Fruit fly (Drosophila melanogaster) whole organism: ENCODE measurements around the gene CG7724.

Source experiments
- CG8478 ChIP-seq: fragments of >200 bp; optimal IDR thresholded peaks from 2 replicates; lab custom pipeline; 2018; ENCODE audit warnings: inconsistent platforms
- Dll ChIP-seq: fragments of >200 bp; optimal IDR thresholded peaks from 2 replicates; lab custom pipeline; 2017
- EcR ChIP-seq, 2 experiments: fragments of >200 bp; optimal IDR thresholded peaks; 2 replicates each; lab custom pipeline; 2017; ENCODE audit warnings: missing biosample characterization in 2 of 2, missing genetic modification characterization in 2 of 2, missing genetic modification reagents in 2 of 2
- pan ChIP-seq: fragments of >200 bp; optimal IDR thresholded peaks from 2 replicates; lab custom pipeline; 2017
- psq ChIP-seq: fragments of >200 bp; optimal IDR thresholded peaks from 2 replicates; lab custom pipeline; 2017
- usp ChIP-seq: fragments of >200 bp; optimal IDR thresholded peaks from 2 replicates; lab custom pipeline; 2017; ENCODE audit warnings: missing biosample characterization, missing genetic modification characterization, mixed read lengths

DNA sequence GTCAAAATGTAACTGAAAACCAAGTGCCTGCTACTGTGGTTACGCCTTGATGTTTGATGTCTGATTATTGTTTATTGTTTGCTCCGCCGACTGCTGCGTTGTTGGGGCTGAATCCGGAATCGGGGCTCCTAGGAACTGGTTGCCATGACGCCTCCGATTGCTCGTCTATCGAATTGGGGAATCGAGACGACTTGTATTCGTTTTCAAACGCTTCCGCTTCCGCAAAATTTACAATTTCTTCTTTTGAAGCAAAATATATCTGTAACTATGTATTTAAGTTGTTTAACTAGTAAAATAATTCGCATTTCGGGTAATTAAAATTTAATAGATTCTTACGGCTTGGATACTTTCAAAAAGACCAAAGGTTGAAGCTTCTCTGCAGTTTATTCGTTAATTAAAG is 32.7 kb upstream of the CG7724 start, which contains the start of gene CG6652:
- TF ChIP-seq psq = no peak
- TF ChIP-seq Dll (lab: Kevin White, UChicago) = no peak
- TF ChIP-seq EcR (GFP tag; optimal IDR thresholded peaks at IDR 0.05; lab: Kevin White, UChicago) = no peak
- no peak for TF ChIP-seq usp (GFP tag; lab: Kevin White, UChicago)
- no peak for TF ChIP-seq pan (lab: Kevin White, UChicago)
- no peak for TF ChIP-seq CG8478 (lab: Kevin White, UChicago)
